Worm (Caenorhabditis elegans) whole organism, midembryonic: Measurements from ENCODE around the gene Y51A2B.6.

Experiments
- cog-1 ChIP-seq: sonication (generic microtip); optimal IDR thresholded peaks from 2 replicates; lab custom pipeline; 2016; ENCODE audit warnings: missing genetic modification characterization, missing compliant biosample characterization
- klf-2 ChIP-seq: fragments of 200-800 bp; sonication (Bioruptor generic); conservative IDR thresholded peaks from 2 replicates; pipeline ENCODE4 v1.3.6; 2022; ENCODE audit warnings: missing genetic modification reagents, missing genetic modification characterization, missing compliant biosample characterization
- ztf-23 ChIP-seq: fragments of 200-800 bp; sonication (Bioruptor generic); IDR thresholded peaks from 2 replicates; pipeline ENCODE4 v1.3.6; 2022; ENCODE audit warnings: missing genetic modification reagents, missing genetic modification characterization, missing compliant biosample characterization

ce11 chrV:18412887-18413286 lies 18.8 kb upstream of the Y51A2B.6 start, which contains the start of gene ZK262.2:
- no peak for TF ChIP-seq ztf-23 (GFP tag; lab: Robert Waterston, UW)
- no peak for TF ChIP-seq cog-1
- no peak for TF ChIP-seq klf-2 (GFP tag; lab: Robert Waterston, UW)
